Fruit fly (Drosophila melanogaster) Kc167 (cell line): ENCODE measurements around the gene CG2247.

ENCODE experiments used
- Myc ChIP-seq: fragments of >200 bp; optimal IDR thresholded peaks from 2 replicates; lab custom pipeline; 2017; ENCODE audit warnings: missing external identifiers
- Sin3A ChIP-seq: fragments of >200 bp; optimal IDR thresholded peaks from 2 replicates; lab custom pipeline; 2018; ENCODE audit warnings: missing external identifiers
- h ChIP-seq: fragments of >200 bp; optimal IDR thresholded peaks from 3 replicates; lab custom pipeline; 2018; ENCODE audit warnings: missing external identifiers
- insv ChIP-seq: fragments of >200 bp; optimal IDR thresholded peaks from 3 replicates; lab custom pipeline; 2018; ENCODE audit warnings: missing external identifiers
- psq ChIP-seq: fragments of >200 bp; optimal IDR thresholded peaks from 2 replicates; lab custom pipeline; 2017; ENCODE audit warnings: missing external identifiers
- ttk ChIP-seq: sonication (Bioruptor generic); optimal IDR thresholded peaks from 2 replicates; lab custom pipeline; 2017; ENCODE audit warnings: missing external identifiers

CG2247 gene

dm6 chrX:11628986-11629571 is 17.6 kb upstream of the CG2247 start:
- TF ChIP-seq Sin3A (lab: Kevin White, UChicago) (no peak), psq (lab: Kevin White, UChicago) (no peak), ttk (lab: Kevin White, UChicago) (no peak), insv (lab: Kevin White, UChicago) (no peak), h (lab: Kevin White, UChicago) (no peak), Myc (no peak)

DNA sequence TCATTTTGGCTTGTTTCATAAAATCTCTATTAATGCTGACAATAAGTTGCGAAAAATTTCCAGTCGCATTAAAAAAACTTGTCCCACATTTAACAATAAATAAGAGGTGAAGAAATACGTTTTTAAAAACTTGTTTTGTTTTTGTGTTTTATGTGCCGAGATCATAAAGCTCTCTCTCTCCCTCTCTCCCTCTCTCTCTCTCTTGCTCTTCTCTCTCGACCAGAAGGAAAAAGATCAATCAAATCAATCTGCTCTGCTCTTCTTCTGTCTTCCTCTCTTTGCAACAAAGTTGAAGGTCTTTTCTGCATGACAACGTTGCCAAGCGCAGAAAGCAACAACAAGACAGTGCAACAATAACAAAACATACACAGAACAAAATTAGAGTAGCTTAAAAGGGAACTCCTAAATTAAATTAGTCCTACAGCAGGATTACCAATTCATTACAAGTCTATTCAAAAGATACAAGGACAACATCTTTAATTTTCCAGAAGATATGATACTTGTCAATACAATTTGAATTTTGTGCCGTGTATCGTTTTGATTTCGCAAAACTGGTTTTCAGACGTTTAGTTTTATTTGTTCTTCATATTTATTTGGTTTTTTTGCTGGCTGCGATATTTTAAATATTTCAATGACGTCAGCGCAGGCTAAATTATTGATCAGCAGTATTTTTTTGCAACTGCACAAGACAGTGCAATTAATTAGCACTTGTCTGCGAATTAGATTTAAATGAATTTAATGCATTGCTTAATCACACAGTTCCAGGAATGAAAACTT is 11.4 kb upstream of the CG2247 start:
- TF ChIP-seq psq (lab: Kevin White, UChicago) (no peak), ttk (lab: Kevin White, UChicago) (no peak), h (lab: Kevin White, UChicago) (no peak), insv (lab: Kevin White, UChicago) (no peak), Sin3A (lab: Kevin White, UChicago) (no peak), Myc (no peak)

DNA sequence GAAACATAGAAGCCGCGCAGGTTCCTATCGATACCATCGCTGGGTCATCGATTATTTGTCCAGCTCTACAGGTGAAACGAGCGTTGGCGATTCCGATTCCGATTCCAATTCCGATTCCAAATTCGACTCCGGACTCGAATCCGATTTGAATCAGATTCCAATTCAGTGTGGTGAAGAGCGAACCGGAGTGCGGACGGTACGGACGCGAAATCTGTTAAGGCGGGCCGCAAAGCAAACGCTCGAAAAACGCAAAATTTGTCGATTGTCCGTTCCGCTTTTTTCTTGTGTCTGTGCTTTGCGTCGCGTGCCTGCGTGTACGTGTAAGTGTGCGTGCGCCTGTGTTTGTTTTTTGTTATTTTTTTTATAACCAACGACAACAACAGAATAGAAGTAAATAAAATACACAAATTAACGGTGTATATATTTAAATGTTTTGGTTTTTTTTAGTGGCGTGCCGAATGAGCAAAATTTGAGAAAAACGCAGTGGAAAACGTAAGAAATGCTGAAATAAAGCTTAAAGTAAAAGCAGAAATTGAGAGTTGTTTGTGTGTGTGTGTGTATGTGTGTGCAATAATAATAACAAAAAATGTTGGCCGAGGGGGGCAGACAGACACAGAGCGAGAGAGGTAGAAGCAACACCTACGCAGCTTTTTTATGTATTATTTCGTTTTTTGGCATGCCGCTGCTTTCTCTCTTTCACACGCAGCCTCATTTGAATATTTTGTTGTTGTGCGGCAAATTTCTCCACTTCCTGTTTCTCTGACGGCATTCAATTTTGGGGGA is 10.6 kb upstream of the CG2247 start, which contains the start of gene Ptp10D:
Gene Ptp10D, plus strand, starts transcription at position 150 of the 783 bp plus-strand sequence.
- no peak for TF ChIP-seq insv (lab: Kevin White, UChicago)
- TF ChIP-seq psq (lab: Kevin White, UChicago), result no peak
- no peak for TF ChIP-seq Sin3A (lab: Kevin White, UChicago)
- TF ChIP-seq h (lab: Kevin White, UChicago), result no peak
- no peak for TF ChIP-seq ttk (lab: Kevin White, UChicago)
- no peak for TF ChIP-seq Myc

DNA sequence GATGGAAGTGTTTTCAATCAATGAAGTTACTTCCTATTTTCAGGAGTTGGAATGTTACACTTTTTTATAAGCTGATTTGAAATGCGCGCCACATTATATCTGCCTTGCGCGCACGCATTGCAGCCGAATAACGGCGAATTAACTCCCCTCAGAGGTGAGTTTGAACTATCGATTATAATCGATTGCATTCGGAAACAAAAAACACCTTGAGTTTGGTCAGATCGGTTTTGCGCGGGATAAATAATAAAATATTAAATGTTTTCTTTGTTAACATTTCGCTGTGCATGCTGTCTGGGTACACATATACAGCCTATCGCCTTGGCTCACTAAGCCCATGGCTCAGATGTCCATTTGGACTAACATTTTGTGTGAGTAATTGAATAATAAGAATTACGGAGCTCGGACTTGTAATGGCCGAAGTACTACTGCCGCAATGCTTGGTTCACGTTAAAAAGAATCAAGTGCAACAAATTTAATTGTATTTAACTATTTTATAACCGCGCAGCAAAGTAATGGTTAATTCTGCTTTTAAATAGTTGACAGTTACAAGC is 9.9 kb upstream of the CG2247 start:
- no peak for TF ChIP-seq insv (lab: Kevin White, UChicago)
- no peak for TF ChIP-seq h (lab: Kevin White, UChicago)
- TF ChIP-seq ttk (lab: Kevin White, UChicago), result no peak
- no peak for TF ChIP-seq Sin3A (lab: Kevin White, UChicago)
- no peak for TF ChIP-seq psq (lab: Kevin White, UChicago)
- TF ChIP-seq Myc, result no peak

- no peak for TF ChIP-seq ttk (lab: Kevin White, UChicago)
- TF ChIP-seq h (lab: Kevin White, UChicago), result no peak
- no peak for TF ChIP-seq Myc
- no peak for TF ChIP-seq insv (lab: Kevin White, UChicago)
- no peak for TF ChIP-seq Sin3A (lab: Kevin White, UChicago)
- no peak for TF ChIP-seq psq (lab: Kevin White, UChicago)
Measured at dm6 chrX:11620527-11620926, 9.1 kb upstream of the CG2247 start.

dm6 chrX:11619617-11620016 is 8.2 kb upstream of the CG2247 start:
- no peak for TF ChIP-seq Sin3A (lab: Kevin White, UChicago)

dm6 chrX:11616496-11616952 is 5.1 kb upstream of the CG2247 start:
- TF ChIP-seq psq (lab: Kevin White, UChicago) (no peak), h (lab: Kevin White, UChicago) (no peak), insv (lab: Kevin White, UChicago) (no peak), ttk (lab: Kevin White, UChicago) (no peak)

DNA sequence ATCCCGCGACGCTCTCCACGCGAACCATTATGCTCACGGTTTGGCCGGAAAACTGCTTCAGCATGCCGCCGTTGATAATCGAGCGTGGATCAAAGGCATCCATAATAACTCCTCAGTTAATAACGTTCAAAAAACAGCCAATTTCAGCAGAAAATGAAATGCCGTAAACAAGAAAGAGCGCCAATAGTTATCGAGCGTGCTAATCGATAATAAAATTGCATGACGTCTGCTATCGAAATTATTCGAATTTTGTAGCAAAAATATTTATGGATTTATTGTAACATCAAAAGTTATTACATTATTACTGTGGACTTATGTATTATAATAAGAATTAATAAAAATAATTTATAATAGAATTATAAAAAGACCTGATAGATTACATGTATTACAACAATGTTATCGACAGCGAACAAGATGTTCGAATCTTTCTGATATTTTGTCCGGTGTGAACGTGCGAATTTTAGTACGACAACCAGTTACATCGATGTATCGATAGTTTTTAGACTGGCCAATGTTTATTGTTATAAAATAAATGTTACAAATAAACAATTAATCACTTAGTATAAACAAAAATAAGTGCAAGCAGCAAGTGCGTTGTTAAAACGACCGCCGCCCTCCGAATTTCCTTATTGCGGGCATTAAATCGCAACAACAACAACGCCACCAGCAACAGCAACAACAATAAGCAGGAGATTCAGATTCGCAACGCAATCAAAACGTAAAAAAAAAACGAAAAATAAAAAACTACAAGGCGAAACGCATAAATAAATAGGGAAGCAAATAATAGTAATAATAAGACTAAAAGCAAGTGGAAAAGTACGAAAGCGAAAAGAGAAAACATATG is 4.4 kb upstream of the CG2247 start, which contains the start of the genes RPA3 and Met:
Gene RPA3, minus strand, starts transcription at position 189 of the 844 bp plus-strand sequence.
Gene Met, plus strand, starts transcription at position 473 of the 844 bp plus-strand sequence.
- TF ChIP-seq insv (lab: Kevin White, UChicago) (no peak), psq (lab: Kevin White, UChicago) (no peak), ttk (lab: Kevin White, UChicago) (no peak), h (lab: Kevin White, UChicago) (no peak), Sin3A (lab: Kevin White, UChicago) (no peak), Myc (no peak)

dm6 chrX:11611056-11611644 is 302 bp downstream of the CG2247 start:
- TF ChIP-seq Sin3A (lab: Kevin White, UChicago) (no peak), psq (lab: Kevin White, UChicago) (no peak), h (lab: Kevin White, UChicago) (no peak)

- TF ChIP-seq psq (lab: Kevin White, UChicago), result no peak
Measured at dm6 chrX:11604094-11604493, 7.4 kb downstream of the CG2247 start, which contains the start of gene CG2533. Gene CG2533, minus strand, starts transcription at chrX:11604194.
